Worm (Caenorhabditis elegans): ENCODE measurements around the gene ZC21.10.

ce11 chrIII:8491945-8492344, 37.9 kb upstream of the ZC21.10 start:
- no peak for TF ChIP-seq nhr-43 (tag; optimal IDR thresholded peaks at IDR 0.05; ENCODE audit: poor library complexity, severe bottlenecking)
- TF ChIP-seq elt-3 (tag; optimal IDR thresholded peaks at IDR 0.05), result no peak
- no peak for TF ChIP-seq unc-62 (GFP tag; optimal IDR thresholded peaks at IDR 0.05)
